Fruit fly (Drosophila melanogaster) whole organism, embryonic: ENCODE measurements around the gene REG.

Experiments used
- H15 ChIP-seq: fragments of 200-800 bp; sonication (Bioruptor generic); IDR thresholded peaks from 3 replicates; pipeline ENCODE4 v1.3.6; 2022; ENCODE audit warnings: missing biosample characterization, missing genetic modification characterization
- Nf-YA ChIP-seq: fragments of 200-800 bp; sonication (Bioruptor generic); IDR thresholded peaks from 2 replicates; pipeline ENCODE4 v1.3.6; 2022; ENCODE audit warnings: missing biosample characterization, missing genetic modification characterization
- sc ChIP-seq, 3 experiments: fragments of >200 bp in 2 of 3; fragments of 200-800 bp in 1 of 3; sonication (Bioruptor generic) in 1 of 3; optimal IDR thresholded peaks; 2 replicates in 2 of 3; 3 replicates in 1 of 3; lab custom pipeline; 2017; ENCODE audit warnings: mild to moderate bottlenecking in 1 of 3, missing biosample characterization in 1 of 3, missing genetic modification characterization in 1 of 3, missing genetic modification reagents in 1 of 3
- vvl ChIP-seq: fragments of 200-800 bp; sonication (Bioruptor generic); IDR thresholded peaks from 2 replicates; pipeline ENCODE4 v1.3.6; 2022; ENCODE audit warnings: missing biosample characterization, missing genetic modification characterization

DNA sequence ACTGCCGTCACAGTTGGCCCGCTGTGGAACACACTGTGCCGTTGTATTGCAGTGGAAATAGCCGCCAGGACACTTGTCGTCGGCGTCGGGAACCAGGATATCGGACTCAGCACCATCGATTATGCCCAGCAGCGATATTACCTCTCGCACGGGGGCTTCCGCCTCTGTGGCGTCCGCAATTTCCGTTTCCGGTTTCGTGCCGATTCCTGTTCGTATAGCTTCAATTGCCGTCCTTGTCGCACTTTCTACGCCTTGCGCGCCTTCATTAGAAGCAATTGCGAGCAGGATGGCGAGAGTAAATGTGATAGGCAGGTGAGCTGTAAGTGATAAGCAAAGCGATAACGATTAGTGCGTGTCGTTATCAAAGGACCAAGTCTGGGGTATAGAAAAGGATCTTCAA lies 39.3 kb upstream of the REG start:
- TF ChIP-seq H15 (GFP tag; lab: Robert Waterston, UW) (no peak), sc (optimal IDR thresholded peaks at IDR 0.05; lab: Kevin White, UChicago) (no peak), sc (GFP tag; optimal IDR thresholded peaks at IDR 0.05; lab: Kevin White, UChicago) (no peak), Nf-YA (GFP tag; lab: Robert Waterston, UW) (no peak), vvl (no peak)
